Worm (Caenorhabditis elegans) whole organism, mixed stage, embryonic: Measurements from ENCODE around the gene acl-1.
A peak's percentile ranks its signal among the peaks of the same experiment; 100 is the strongest.

ENCODE experiments used
- bed-3 ChIP-seq: fragments of 200-800 bp; sonication (Bioruptor generic); optimal IDR thresholded peaks from 3 replicates; lab custom pipeline; 2018; ENCODE audit warnings: mild to moderate bottlenecking, missing genetic modification characterization, moderate library complexity, missing compliant biosample characterization
- blmp-1 ChIP-seq: fragments of 150-350 bp; optimal IDR thresholded peaks from 2 replicates; lab custom pipeline; 2014; ENCODE audit warnings: missing biosample characterization, missing genetic modification characterization
- ceh-39 ChIP-seq: fragments of 150-350 bp; optimal IDR thresholded peaks from 2 replicates; lab custom pipeline; 2014; ENCODE audit warnings: missing biosample characterization, missing genetic modification characterization
- ceh-43 ChIP-seq: fragments of 200-800 bp; sonication (Bioruptor generic); optimal IDR thresholded peaks from 2 replicates; lab custom pipeline; 2018; ENCODE audit warnings: mild to moderate bottlenecking, missing genetic modification characterization, moderate library complexity, missing compliant biosample characterization
- ceh-83 ChIP-seq: fragments of 200-800 bp; sonication (Bioruptor generic); optimal IDR thresholded peaks from 2 replicates; lab custom pipeline; 2018; ENCODE audit warnings: mild to moderate bottlenecking, missing genetic modification characterization, missing compliant biosample characterization
- ces-1 ChIP-seq: fragments of 150-350 bp; optimal IDR thresholded peaks from 2 replicates; lab custom pipeline; 2014; ENCODE audit warnings: missing biosample characterization, missing genetic modification reagents, missing genetic modification characterization
- cnd-1 ChIP-seq: fragments of 200-800 bp; sonication (Bioruptor generic); optimal IDR thresholded peaks from 2 replicates; lab custom pipeline; 2018; ENCODE audit warnings: mild to moderate bottlenecking, missing genetic modification characterization, missing compliant biosample characterization
- drap-1 ChIP-seq: fragments of 200-800 bp; sonication (Bioruptor generic); optimal IDR thresholded peaks from 3 replicates; lab custom pipeline; 2018; ENCODE audit warnings: mild to moderate bottlenecking, missing genetic modification characterization, missing compliant biosample characterization
- elt-1 ChIP-seq: sonication (generic microtip); optimal IDR thresholded peaks from 2 replicates; lab custom pipeline; 2017; ENCODE audit warnings: missing genetic modification characterization, mild to moderate bottlenecking, missing compliant biosample characterization, antibody characterized with exemption, moderate library complexity, borderline replicate concordance; ENCODE audit not compliant: insufficient read depth
- elt-3 ChIP-seq: fragments of 150-350 bp; optimal IDR thresholded peaks from 2 replicates; lab custom pipeline; 2014; ENCODE audit warnings: missing biosample characterization, missing genetic modification characterization
- flh-1 ChIP-seq: fragments of 200-800 bp; sonication (Bioruptor generic); optimal IDR thresholded peaks from 2 replicates; lab custom pipeline; 2018; ENCODE audit warnings: mild to moderate bottlenecking, missing genetic modification characterization, moderate library complexity, missing compliant biosample characterization
- ham-2 ChIP-seq: fragments of 200-800 bp; sonication (Bioruptor generic); optimal IDR thresholded peaks from 2 replicates; lab custom pipeline; 2018; ENCODE audit warnings: mild to moderate bottlenecking, missing genetic modification characterization, missing compliant biosample characterization
- hlh-1 ChIP-seq: fragments of 150-350 bp; optimal IDR thresholded peaks from 2 replicates; lab custom pipeline; 2014; ENCODE audit warnings: missing biosample characterization, missing genetic modification reagents, missing genetic modification characterization
- lin-13 ChIP-seq: fragments of 150-350 bp; optimal IDR thresholded peaks from 2 replicates; lab custom pipeline; 2014; ENCODE audit warnings: missing biosample characterization, missing genetic modification characterization
- lin-32 ChIP-seq: fragments of 200-800 bp; sonication (Bioruptor generic); optimal IDR thresholded peaks from 2 replicates; lab custom pipeline; 2018; ENCODE audit warnings: mild to moderate bottlenecking, missing genetic modification characterization, missing compliant biosample characterization
- lsy-2 ChIP-seq: fragments of 150-350 bp; optimal IDR thresholded peaks from 2 replicates; lab custom pipeline; 2014; ENCODE audit warnings: missing biosample characterization, missing genetic modification characterization
- mab-5 ChIP-seq: fragments of 150-350 bp; optimal IDR thresholded peaks from 2 replicates; lab custom pipeline; 2014; ENCODE audit warnings: missing biosample characterization, missing genetic modification characterization
- mep-1 ChIP-seq: fragments of 150-350 bp; optimal IDR thresholded peaks from 2 replicates; lab custom pipeline; 2017; ENCODE audit warnings: missing biosample characterization, missing genetic modification reagents, missing genetic modification characterization, inconsistent platforms
- mls-2 ChIP-seq: sonication (generic microtip); optimal IDR thresholded peaks from 2 replicates; lab custom pipeline; 2016; ENCODE audit warnings: mild to moderate bottlenecking, missing genetic modification characterization, moderate library complexity, missing compliant biosample characterization
- nhr-237 ChIP-seq: fragments of 150-350 bp; optimal IDR thresholded peaks from 2 replicates; lab custom pipeline; 2014; ENCODE audit warnings: missing biosample characterization, missing genetic modification characterization
- nhr-28 ChIP-seq: fragments of 150-350 bp; optimal IDR thresholded peaks from 2 replicates; lab custom pipeline; 2014; ENCODE audit warnings: missing biosample characterization, missing genetic modification characterization
- nhr-76 ChIP-seq: sonication (generic microtip); optimal IDR thresholded peaks from 2 replicates; lab custom pipeline; 2017; ENCODE audit warnings: missing biosample characterization, missing genetic modification characterization
- pha-4 ChIP-seq: fragments of 150-350 bp; optimal IDR thresholded peaks from 2 replicates; lab custom pipeline; 2018; ENCODE audit warnings: missing biosample characterization, missing genetic modification reagents, missing genetic modification characterization
- sptf-1 ChIP-seq: sonication (generic microtip); optimal IDR thresholded peaks from 2 replicates; lab custom pipeline; 2017; ENCODE audit warnings: mild to moderate bottlenecking, missing genetic modification characterization, moderate library complexity, missing compliant biosample characterization
- tbx-8 ChIP-seq: fragments of 200-800 bp; sonication (Bioruptor generic); optimal IDR thresholded peaks from 2 replicates; lab custom pipeline; 2018; ENCODE audit warnings: mild to moderate bottlenecking, missing genetic modification characterization, moderate library complexity, missing compliant biosample characterization
- unc-39 ChIP-seq: fragments of 150-350 bp; optimal IDR thresholded peaks from 2 replicates; lab custom pipeline; 2014; ENCODE audit warnings: missing biosample characterization, missing genetic modification characterization
- zip-8 ChIP-seq: fragments of 150-350 bp; optimal IDR thresholded peaks from 2 replicates; lab custom pipeline; 2014; ENCODE audit warnings: missing biosample characterization, missing genetic modification characterization
- ztf-11 ChIP-seq: fragments of 150-350 bp; optimal IDR thresholded peaks from 2 replicates; lab custom pipeline; 2014; ENCODE audit warnings: missing biosample characterization, missing genetic modification characterization

Gene acl-1

DNA sequence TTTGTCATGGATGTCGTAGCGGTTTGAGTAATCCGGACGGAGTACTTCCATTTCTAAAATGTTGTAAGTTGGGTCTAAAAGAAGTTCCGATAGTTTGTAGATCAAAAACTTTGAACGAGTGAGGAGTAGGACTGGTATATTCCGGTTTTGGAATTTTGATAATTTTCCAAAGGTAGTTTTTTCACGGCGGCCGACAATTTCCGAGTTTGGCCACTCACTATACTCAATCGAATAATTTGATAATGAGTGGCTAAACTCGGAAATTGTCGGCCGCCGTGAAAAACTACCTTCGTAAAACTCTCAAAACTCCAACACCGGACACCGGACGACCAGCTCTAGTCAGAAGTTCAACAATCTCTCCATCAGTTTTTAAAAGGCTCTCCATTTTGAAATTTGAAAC, 5.4 kb upstream of the acl-1 start:
- TF ChIP-seq ztf-11 = no peak
- no peak for TF ChIP-seq elt-3
- TF ChIP-seq pha-4 (tag; lab: Kevin White, UChicago) = no peak
- no peak for TF ChIP-seq bed-3
- TF ChIP-seq lin-32 (GFP tag; lab: Kevin White, UChicago) = no peak
- TF ChIP-seq tbx-8 (GFP tag; lab: Kevin White, UChicago) = no peak
- no peak for TF ChIP-seq ham-2 (GFP tag; lab: Kevin White, UChicago)
- TF ChIP-seq mab-5 = no peak
- TF ChIP-seq flh-1 (GFP tag; lab: Kevin White, UChicago) = no peak
- no peak for TF ChIP-seq ceh-39 (tag; lab: Kevin White, UChicago)
- TF ChIP-seq, all 35 proteins: peak for 0

DNA sequence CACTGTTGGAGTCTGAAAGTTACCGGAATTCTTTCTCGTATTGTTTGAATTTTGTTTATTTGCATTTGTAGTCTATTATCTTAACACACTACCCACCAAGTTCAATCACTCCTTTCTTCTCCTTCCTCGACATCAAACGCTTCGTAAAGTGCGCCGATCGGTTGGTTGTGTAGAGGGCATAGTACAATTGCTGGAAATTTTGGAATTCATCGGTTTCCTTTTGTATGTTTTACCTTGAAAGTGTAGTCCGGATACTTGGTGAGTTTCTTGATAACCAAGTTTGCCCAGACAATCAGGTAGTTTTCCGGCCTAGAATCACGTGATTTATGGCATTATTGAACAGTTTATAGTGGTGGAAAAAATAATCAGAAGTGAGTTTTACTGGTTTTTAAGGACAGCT, 3.1 kb upstream of the acl-1 start:
- TF ChIP-seq ham-2 (GFP tag; lab: Kevin White, UChicago) (no peak), bed-3 (no peak), unc-39 (tag; lab: Kevin White, UChicago) (no peak), nhr-76 (tag; lab: Kevin White, UChicago) (no peak), mep-1 (tag; lab: Kevin White, UChicago) (no peak), blmp-1 (tag; lab: Kevin White, UChicago) (no peak), hlh-1 (no peak), mls-2 (tag; lab: Kevin White, UChicago) (no peak)
- TF ChIP-seq, all 35 proteins: peak for 0

DNA sequence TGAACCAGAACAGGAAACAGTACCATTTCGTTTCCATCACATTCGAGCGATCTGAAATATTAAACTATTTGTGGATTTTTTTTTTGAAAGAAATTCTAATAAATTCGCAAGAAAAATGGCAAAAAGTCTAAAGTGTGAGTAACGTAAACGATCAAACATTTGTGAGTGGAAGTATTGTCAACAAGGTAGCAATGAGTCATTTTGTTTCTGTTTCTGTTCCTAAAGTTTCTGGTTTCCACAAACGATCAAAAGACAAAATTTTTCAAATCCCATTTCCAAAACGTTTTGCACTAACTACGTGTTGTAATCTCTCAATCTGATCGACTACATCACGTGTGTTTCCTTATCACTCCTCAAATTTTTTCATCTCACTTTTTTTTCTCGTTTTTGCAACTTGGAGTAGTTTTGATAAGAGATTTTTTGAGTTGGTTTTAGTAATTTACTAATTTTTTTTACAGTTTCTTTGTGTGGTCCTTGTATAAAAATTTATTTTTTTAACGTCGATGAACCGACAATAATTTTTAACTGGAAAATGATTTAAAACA, 2.1 kb upstream of the acl-1 start, which contains the start of gene F59F4.3:
F59F4.3 (minus strand) TSS at position 51 of the 545 bp plus-strand sequence.
- no peak for TF ChIP-seq ztf-11
- no peak for TF ChIP-seq unc-39 (tag; lab: Kevin White, UChicago)
- TF ChIP-seq elt-1 (tag; lab: Kevin White, UChicago) = no peak
- no peak for TF ChIP-seq drap-1 (GFP tag; lab: Kevin White, UChicago)
- TF ChIP-seq ces-1 (GFP tag; lab: Kevin White, UChicago) = no peak

DNA sequence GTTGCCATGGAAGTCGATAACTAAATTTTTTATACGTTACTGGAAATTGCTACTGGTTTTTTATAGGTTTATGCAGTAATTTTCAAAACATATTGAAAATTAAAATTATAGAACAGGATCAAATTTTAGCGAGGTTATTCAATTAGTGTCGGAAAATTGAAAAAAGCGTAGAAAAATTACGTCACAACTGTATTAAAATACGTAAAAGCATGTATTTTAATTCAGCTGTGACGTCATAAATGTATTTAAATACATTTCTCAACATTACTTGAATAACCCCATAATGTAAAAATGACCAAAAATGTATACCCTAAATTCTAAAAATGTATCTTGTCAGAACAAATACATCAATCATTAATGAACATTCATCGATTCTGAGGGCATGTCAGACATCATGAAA, 818 bp upstream of the acl-1 start:
- TF ChIP-seq zip-8 (tag; lab: Kevin White, UChicago) = peak; percentile 93
- TF ChIP-seq ceh-43 = no peak

DNA sequence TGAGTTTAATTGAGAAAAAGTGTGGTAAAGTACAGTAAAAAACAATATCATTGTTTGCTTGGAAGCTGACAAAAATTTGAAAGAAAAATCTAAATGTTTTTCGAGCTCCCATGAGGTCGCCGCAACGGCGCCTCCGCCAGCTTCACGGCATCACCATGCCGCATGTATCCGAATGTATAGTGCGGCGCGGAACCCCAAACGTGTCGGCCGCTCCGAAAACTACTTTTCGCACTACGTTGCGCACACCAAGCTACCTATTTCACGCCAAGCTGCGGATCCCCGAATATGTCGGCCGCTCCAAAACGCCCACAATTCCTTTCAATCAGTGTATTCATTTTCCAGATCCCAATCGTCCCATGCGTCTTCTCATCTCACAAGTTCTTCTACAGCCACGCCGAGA, 1.3 kb downstream of the acl-1 start:
- TF ChIP-seq sptf-1 (tag; lab: Kevin White, UChicago) = no peak
- TF ChIP-seq zip-8 (tag; lab: Kevin White, UChicago) = no peak
- TF ChIP-seq nhr-237 (tag; lab: Kevin White, UChicago) = no peak
- TF ChIP-seq lin-13 = no peak
- no peak for TF ChIP-seq ceh-43
- no peak for TF ChIP-seq nhr-76 (tag; lab: Kevin White, UChicago)
- no peak for TF ChIP-seq hlh-1
- no peak for TF ChIP-seq mep-1 (tag; lab: Kevin White, UChicago)

DNA sequence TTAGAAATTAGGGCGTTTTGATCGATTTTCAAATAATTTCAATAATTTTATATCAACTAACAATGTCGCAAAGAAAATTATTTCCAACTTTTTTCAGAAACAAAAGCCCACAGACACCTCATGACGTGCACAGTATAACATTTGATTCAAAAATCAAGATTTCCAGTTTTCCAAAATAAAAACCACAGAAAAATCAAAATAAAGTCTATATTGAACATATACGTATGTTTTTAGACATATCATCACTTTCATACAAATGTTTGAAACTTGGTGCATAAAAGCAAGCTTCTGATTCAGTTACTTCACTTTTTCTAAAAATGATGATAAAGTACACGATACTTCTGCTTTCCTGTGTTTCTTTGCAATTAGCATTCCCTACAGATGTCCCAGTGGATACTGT, 7.2 kb downstream of the acl-1 start, which contains the start of gene F53H4.2:
F53H4.2 (plus strand) TSS at position 301 of the 400 bp plus-strand sequence.
- TF ChIP-seq ztf-11 (no peak), sptf-1 (tag; lab: Kevin White, UChicago) (no peak), bed-3 (no peak), pha-4 (tag; lab: Kevin White, UChicago) (no peak), lsy-2 (tag; lab: Kevin White, UChicago) (no peak), mab-5 (no peak), ceh-83 (GFP tag; lab: Kevin White, UChicago) (no peak), hlh-1 (no peak), cnd-1 (tag; lab: Kevin White, UChicago) (no peak), unc-39 (tag; lab: Kevin White, UChicago) (no peak), nhr-237 (tag; lab: Kevin White, UChicago) (no peak), nhr-28 (tag; lab: Kevin White, UChicago) (no peak), ham-2 (GFP tag; lab: Kevin White, UChicago) (no peak), blmp-1 (tag; lab: Kevin White, UChicago) (no peak), ces-1 (GFP tag; lab: Kevin White, UChicago) (no peak)
